Worm (Caenorhabditis elegans) whole organism, L1 larva: Measurements from ENCODE around the gene smc-5.

ENCODE experiments used
- C04F5.9 ChIP-seq: sonication (generic microtip); optimal IDR thresholded peaks from 2 replicates; lab custom pipeline; 2016; ENCODE audit warnings: missing genetic modification characterization, missing compliant biosample characterization
- C16A3.4 ChIP-seq: fragments of 150-350 bp; optimal IDR thresholded peaks from 2 replicates; lab custom pipeline; 2014; ENCODE audit warnings: missing biosample characterization, missing genetic modification characterization
- C34B4.2 ChIP-seq: sonication (generic microtip); optimal IDR thresholded peaks from 2 replicates; lab custom pipeline; 2017; ENCODE audit warnings: mild to moderate bottlenecking, missing genetic modification characterization, missing compliant biosample characterization
- Y116A8C.19 ChIP-seq: sonication (generic microtip); optimal IDR thresholded peaks from 2 replicates; lab custom pipeline; 2016; ENCODE audit warnings: missing compliant biosample characterization, missing genetic modification characterization, borderline replicate concordance
- alr-1 ChIP-seq: fragments of 200-800 bp; sonication (Bioruptor generic); optimal IDR thresholded peaks from 2 replicates; lab custom pipeline; 2018; ENCODE audit warnings: borderline replicate concordance, mild to moderate bottlenecking, missing genetic modification characterization, missing compliant biosample characterization
- aly-2 ChIP-seq: fragments of 150-350 bp; optimal IDR thresholded peaks from 2 replicates; lab custom pipeline; 2014; ENCODE audit warnings: missing biosample characterization, missing genetic modification characterization
- ceh-88 ChIP-seq: fragments of 200-800 bp; sonication (Bioruptor generic); IDR thresholded peaks from 2 replicates; pipeline ENCODE4 v1.3.6; 2022; ENCODE audit warnings: missing genetic modification characterization, missing compliant biosample characterization
- ceh-90 ChIP-seq: sonication (generic microtip); optimal IDR thresholded peaks from 2 replicates; lab custom pipeline; 2016; ENCODE audit warnings: missing genetic modification characterization, missing compliant biosample characterization
- ces-1 ChIP-seq: fragments of 150-350 bp; optimal IDR thresholded peaks from 2 replicates; lab custom pipeline; 2014; ENCODE audit warnings: missing biosample characterization, missing genetic modification reagents, missing genetic modification characterization
- efl-1 ChIP-seq, 4 experiments: fragments of 150-350 bp; optimal IDR thresholded peaks in 3 of 4; peaks in 1 of 4; 1 replicate in 1 of 4; 2 replicates in 3 of 4; lab custom pipeline; 2014; ENCODE audit warnings: missing biosample characterization in 2 of 4, missing genetic modification characterization in 2 of 4, missing genetic modification reagents in 2 of 4
- elt-2 ChIP-seq: sonication (generic microtip); optimal IDR thresholded peaks from 2 replicates; lab custom pipeline; 2016; ENCODE audit warnings: missing genetic modification characterization, mild to moderate bottlenecking, inconsistent platforms, missing compliant biosample characterization, missing genetic modification reagents
- elt-3 ChIP-seq, 6 experiments: fragments of 150-350 bp in 1 of 6; sonication (generic microtip); optimal IDR thresholded peaks; 2 replicates each; lab custom pipeline; 2017 to 2018; ENCODE audit warnings: missing biosample characterization in 6 of 6, missing genetic modification characterization in 6 of 6, inconsistent platforms in 1 of 6
- ets-5 ChIP-seq: fragments of 200-800 bp; sonication (Bioruptor generic); IDR thresholded peaks from 2 replicates; pipeline ENCODE4 v1.3.6; 2022; ENCODE audit warnings: missing genetic modification characterization, missing compliant biosample characterization
- fkh-10 ChIP-seq: sonication (generic microtip); optimal IDR thresholded peaks from 2 replicates; lab custom pipeline; 2017; ENCODE audit warnings: missing biosample characterization, missing genetic modification reagents, missing genetic modification characterization
- fos-1 ChIP-seq: fragments of 150-350 bp; optimal IDR thresholded peaks from 2 replicates; lab custom pipeline; 2014; ENCODE audit warnings: missing biosample characterization, missing genetic modification characterization
- grh-1 ChIP-seq: fragments of 200-800 bp; sonication (Bioruptor generic); IDR thresholded peaks from 2 replicates; pipeline ENCODE4 v1.3.6; 2022; ENCODE audit warnings: missing genetic modification reagents, missing genetic modification characterization, missing compliant biosample characterization
- hlh-17 ChIP-seq: fragments of 200-800 bp; sonication (Bioruptor generic); optimal IDR thresholded peaks from 2 replicates; lab custom pipeline; 2018; ENCODE audit warnings: missing genetic modification characterization, mild to moderate bottlenecking, missing compliant biosample characterization, moderate library complexity, borderline replicate concordance
- hlh-4 ChIP-seq: sonication (generic microtip); optimal IDR thresholded peaks from 2 replicates; lab custom pipeline; 2016; ENCODE audit warnings: mild to moderate bottlenecking, missing genetic modification characterization, missing compliant biosample characterization
- hpl-2 ChIP-seq: fragments of 150-350 bp; optimal IDR thresholded peaks from 2 replicates; lab custom pipeline; 2014; ENCODE audit warnings: missing biosample characterization, missing genetic modification reagents, missing genetic modification characterization
- isw-1 ChIP-seq: fragments of 200-800 bp; sonication (Bioruptor generic); IDR thresholded peaks from 2 replicates; pipeline ENCODE4 v1.3.6; 2022; ENCODE audit warnings: missing genetic modification characterization, missing compliant biosample characterization
- lin-14 ChIP-seq: fragments of 200-800 bp; sonication (Bioruptor generic); optimal IDR thresholded peaks from 2 replicates; lab custom pipeline; 2018; ENCODE audit warnings: mild to moderate bottlenecking, missing genetic modification characterization, moderate library complexity, missing compliant biosample characterization
- lin-15B ChIP-seq: fragments of 150-350 bp; sonication (generic microtip); optimal IDR thresholded peaks from 3 replicates; lab custom pipeline; 2014; ENCODE audit warnings: missing biosample characterization, missing genetic modification characterization
- lin-35 ChIP-seq, 2 experiments: fragments of 150-350 bp; optimal IDR thresholded peaks; 2 replicates each; lab custom pipeline; 2014; ENCODE audit warnings: missing biosample characterization in 2 of 2, missing genetic modification characterization in 2 of 2, missing genetic modification reagents in 2 of 2
- mdl-1 ChIP-seq, 2 experiments: fragments of 150-350 bp; optimal IDR thresholded peaks; 2 replicates each; lab custom pipeline; 2014 to 2017; ENCODE audit warnings: missing biosample characterization in 2 of 2, missing genetic modification characterization in 2 of 2, inconsistent platforms in 1 of 2
- mep-1 ChIP-seq: fragments of 150-350 bp; optimal IDR thresholded peaks from 2 replicates; lab custom pipeline; 2014; ENCODE audit warnings: missing biosample characterization, missing genetic modification characterization
- nhr-20 ChIP-seq: sonication (generic microtip); optimal IDR thresholded peaks from 2 replicates; lab custom pipeline; 2016; ENCODE audit warnings: mild to moderate bottlenecking, missing genetic modification characterization, missing compliant biosample characterization
- nhr-71 ChIP-seq: sonication (generic microtip); optimal IDR thresholded peaks from 2 replicates; lab custom pipeline; 2016; ENCODE audit warnings: mild to moderate bottlenecking, missing genetic modification characterization, moderate library complexity, missing compliant biosample characterization
- nhr-77 ChIP-seq: fragments of 150-350 bp; optimal IDR thresholded peaks from 2 replicates; lab custom pipeline; 2014; ENCODE audit warnings: missing biosample characterization, missing genetic modification characterization
- nhr-84 ChIP-seq: sonication (generic microtip); optimal IDR thresholded peaks from 2 replicates; lab custom pipeline; 2017; ENCODE audit warnings: missing biosample characterization, missing genetic modification characterization
- nhr-85 ChIP-seq: sonication (generic microtip); peaks from one replicate; lab custom pipeline; 2016; ENCODE audit warnings: missing genetic modification characterization, inconsistent platforms, missing compliant biosample characterization
- skn-1 ChIP-seq: fragments of 150-350 bp; optimal IDR thresholded peaks from 2 replicates; lab custom pipeline; 2014; ENCODE audit warnings: missing biosample characterization, missing genetic modification characterization
- snu-23 ChIP-seq: sonication (generic microtip); optimal IDR thresholded peaks from 2 replicates; lab custom pipeline; 2016; ENCODE audit warnings: missing genetic modification characterization, missing compliant biosample characterization
- sox-4 ChIP-seq: sonication (generic microtip); optimal IDR thresholded peaks from 2 replicates; lab custom pipeline; 2016; ENCODE audit warnings: missing genetic modification characterization, missing compliant biosample characterization
- sptf-1 ChIP-seq: fragments of 150-350 bp; optimal IDR thresholded peaks from 2 replicates; lab custom pipeline; 2014; ENCODE audit warnings: missing biosample characterization, missing genetic modification characterization
- sup-37 ChIP-seq: fragments of 200-800 bp; sonication (Bioruptor generic); optimal IDR thresholded peaks from 2 replicates; lab custom pipeline; 2018; ENCODE audit warnings: mild to moderate bottlenecking, missing genetic modification characterization, missing compliant biosample characterization
- tbx-2 ChIP-seq: sonication (generic microtip); optimal IDR thresholded peaks from 2 replicates; lab custom pipeline; 2016; ENCODE audit warnings: missing genetic modification characterization, missing compliant biosample characterization
- unc-130 ChIP-seq: fragments of 150-350 bp; optimal IDR thresholded peaks from 2 replicates; lab custom pipeline; 2017; ENCODE audit warnings: missing biosample characterization, missing genetic modification characterization, inconsistent platforms
- unc-62 ChIP-seq: fragments of 150-350 bp; optimal IDR thresholded peaks from 2 replicates; lab custom pipeline; 2014; ENCODE audit warnings: missing biosample characterization, missing genetic modification reagents, missing genetic modification characterization
- unc-98 ChIP-seq: fragments of 200-800 bp; sonication (Bioruptor generic); IDR thresholded peaks from 2 replicates; pipeline ENCODE4 v1.3.6; 2022; ENCODE audit warnings: missing genetic modification characterization, missing compliant biosample characterization
- zag-1 ChIP-seq: fragments of 150-350 bp; optimal IDR thresholded peaks from 2 replicates; lab custom pipeline; 2014; ENCODE audit warnings: missing biosample characterization, missing genetic modification characterization
- ztf-11 ChIP-seq, 2 experiments: sonication (generic microtip); optimal IDR thresholded peaks; 2 replicates each; lab custom pipeline; 2016 to 2017; ENCODE audit warnings: missing genetic modification characterization in 2 of 2, missing biosample characterization in 1 of 2, missing compliant biosample characterization in 1 of 2
- ztf-4 ChIP-seq: fragments of 150-350 bp; optimal IDR thresholded peaks from 2 replicates; lab custom pipeline; 2014; ENCODE audit warnings: missing biosample characterization, missing genetic modification characterization

smc-5 gene

ce11 chrII:5061794-5062368, at the start of gene smc-5 (continued):
- TF ChIP-seq elt-3 (tag; optimal IDR thresholded peaks at IDR 0.05; lab: Kevin White, UChicago): peak in 1 of 6 experiments; percentile 80
- TF ChIP-seq nhr-85 (tag; lab: Kevin White, UChicago): peak; percentile 69
- no peak for TF ChIP-seq grh-1 (GFP tag; lab: Robert Waterston, UW)
- no peak for TF ChIP-seq hlh-17 (GFP tag; lab: Kevin White, UChicago)
- TF ChIP-seq mdl-1 (tag; optimal IDR thresholded peaks at IDR 0.05; lab: Kevin White, UChicago): peak in 1 of 2 experiments; percentile 42
- TF ChIP-seq lin-14: peak; percentile 69
- TF ChIP-seq fos-1: peak; percentile 54
- peak; percentile 46; the same call in 1 of the 2 replicates for TF ChIP-seq ceh-88
- TF ChIP-seq C34B4.2 (tag; lab: Kevin White, UChicago): no peak
- peak; percentile 78 for TF ChIP-seq snu-23 (GFP tag; lab: Kevin White, UChicago)
- no peak for TF ChIP-seq hlh-4 (tag; lab: Kevin White, UChicago)
- TF ChIP-seq unc-130 (tag; lab: Kevin White, UChicago): peak; percentile 45
- TF ChIP-seq ztf-4: no peak
- TF ChIP-seq Y116A8C.19: no peak
- no peak for TF ChIP-seq alr-1 (tag; lab: Kevin White, UChicago)
- no peak for TF ChIP-seq ceh-90
- no peak for TF ChIP-seq unc-62
- TF ChIP-seq ets-5 (GFP tag; lab: Robert Waterston, UW): no peak
- peak; percentile 57 for TF ChIP-seq tbx-2 (tag; lab: Kevin White, UChicago)
- TF ChIP-seq nhr-77 (tag; lab: Kevin White, UChicago): peak; percentile 62
- TF ChIP-seq sup-37: no peak
- peak; percentile 84 to 88 for TF ChIP-seq efl-1 (optimal IDR thresholded peaks at IDR 0.05; lab: Kevin White, UChicago)
- peak; percentile 86 to 98 for TF ChIP-seq efl-1 (GFP tag; optimal IDR thresholded peaks at IDR 0.05 in 1 of 2; lab: Kevin White, UChicago)
- TF ChIP-seq nhr-71 (tag; lab: Kevin White, UChicago): peak; percentile 75
- TF ChIP-seq ces-1: no peak
- peak; percentile 66 for TF ChIP-seq nhr-20 (tag; lab: Kevin White, UChicago)
- TF ChIP-seq C16A3.4 (tag; lab: Kevin White, UChicago): peak; percentile 92
- TF ChIP-seq lin-15B (tag; lab: Kevin White, UChicago): peak; percentile 87
- TF ChIP-seq isw-1 (GFP tag; lab: Robert Waterston, UW): peak; percentile 71
- no peak for TF ChIP-seq sptf-1 (tag; lab: Kevin White, UChicago)
- peak; percentile 89 for TF ChIP-seq skn-1 (tag; lab: Kevin White, UChicago)
- peak; percentile 69 for TF ChIP-seq mep-1
- peak; percentile 25; the same call in 1 of the 2 replicates for TF ChIP-seq unc-98

- no peak for TF ChIP-seq mep-1
- TF ChIP-seq C04F5.9 (tag; lab: Kevin White, UChicago): no peak
- TF ChIP-seq hpl-2 (GFP tag; lab: Kevin White, UChicago): no peak
- no peak for TF ChIP-seq snu-23 (GFP tag; lab: Kevin White, UChicago)
- no peak for TF ChIP-seq fkh-10 (GFP tag; lab: Kevin White, UChicago)
- TF ChIP-seq efl-1 (optimal IDR thresholded peaks at IDR 0.05; lab: Kevin White, UChicago): no peak
- TF ChIP-seq efl-1 (GFP tag; optimal IDR thresholded peaks at IDR 0.05 in 1 of 2; lab: Kevin White, UChicago): no peak
- no peak for TF ChIP-seq isw-1 (GFP tag; lab: Robert Waterston, UW)
- TF ChIP-seq sox-4 (tag; lab: Kevin White, UChicago): no peak
- no peak for TF ChIP-seq aly-2 (tag; lab: Kevin White, UChicago)
- no peak for TF ChIP-seq lin-35 (GFP tag; optimal IDR thresholded peaks at IDR 0.05; lab: Kevin White, UChicago)
Measured at ce11 chrII:5014399-5014798, 47.5 kb upstream of the smc-5 start, which contains the start of gene F59A6.2. Gene F59A6.2 (plus strand): TSS chrII:5014699.

- no peak for TF ChIP-seq zag-1
- TF ChIP-seq elt-2: no peak
- TF ChIP-seq nhr-84 (tag; lab: Kevin White, UChicago): no peak
- TF ChIP-seq ztf-11 (tag; optimal IDR thresholded peaks at IDR 0.05; lab: Kevin White, UChicago): no peak
- no peak for TF ChIP-seq nhr-71 (tag; lab: Kevin White, UChicago)
Measured at ce11 chrII:5016144-5016543, 45.8 kb upstream of the smc-5 start.
